Worm (Caenorhabditis elegans) whole organism, mixed stage, embryonic: Measurements from ENCODE around the gene Y71H2AM.12.
A peak's percentile ranks its signal among the peaks of the same experiment; 100 is the strongest.

Experiments
- M03D4.4 ChIP-seq: sonication (generic microtip); optimal IDR thresholded peaks from 2 replicates; lab custom pipeline; 2017; ENCODE audit warnings: mild to moderate bottlenecking, missing genetic modification characterization, missing compliant biosample characterization
- bed-3 ChIP-seq: fragments of 200-800 bp; sonication (Bioruptor generic); optimal IDR thresholded peaks from 3 replicates; lab custom pipeline; 2018; ENCODE audit warnings: mild to moderate bottlenecking, missing genetic modification characterization, moderate library complexity, missing compliant biosample characterization
- blmp-1 ChIP-seq: fragments of 150-350 bp; optimal IDR thresholded peaks from 2 replicates; lab custom pipeline; 2014; ENCODE audit warnings: missing biosample characterization, missing genetic modification characterization
- ceh-39 ChIP-seq: fragments of 150-350 bp; optimal IDR thresholded peaks from 2 replicates; lab custom pipeline; 2014; ENCODE audit warnings: missing biosample characterization, missing genetic modification characterization
- ceh-43 ChIP-seq: fragments of 200-800 bp; sonication (Bioruptor generic); optimal IDR thresholded peaks from 2 replicates; lab custom pipeline; 2018; ENCODE audit warnings: mild to moderate bottlenecking, missing genetic modification characterization, moderate library complexity, missing compliant biosample characterization
- ceh-83 ChIP-seq: fragments of 200-800 bp; sonication (Bioruptor generic); optimal IDR thresholded peaks from 2 replicates; lab custom pipeline; 2018; ENCODE audit warnings: mild to moderate bottlenecking, missing genetic modification characterization, missing compliant biosample characterization
- ces-1 ChIP-seq: fragments of 150-350 bp; optimal IDR thresholded peaks from 2 replicates; lab custom pipeline; 2014; ENCODE audit warnings: missing biosample characterization, missing genetic modification reagents, missing genetic modification characterization
- cnd-1 ChIP-seq: fragments of 200-800 bp; sonication (Bioruptor generic); optimal IDR thresholded peaks from 2 replicates; lab custom pipeline; 2018; ENCODE audit warnings: mild to moderate bottlenecking, missing genetic modification characterization, missing compliant biosample characterization
- drap-1 ChIP-seq: fragments of 200-800 bp; sonication (Bioruptor generic); optimal IDR thresholded peaks from 3 replicates; lab custom pipeline; 2018; ENCODE audit warnings: mild to moderate bottlenecking, missing genetic modification characterization, missing compliant biosample characterization
- elt-1 ChIP-seq: sonication (generic microtip); optimal IDR thresholded peaks from 2 replicates; lab custom pipeline; 2017; ENCODE audit warnings: missing genetic modification characterization, mild to moderate bottlenecking, missing compliant biosample characterization, antibody characterized with exemption, moderate library complexity, borderline replicate concordance; ENCODE audit not compliant: insufficient read depth
- elt-3 ChIP-seq: fragments of 150-350 bp; optimal IDR thresholded peaks from 2 replicates; lab custom pipeline; 2014; ENCODE audit warnings: missing biosample characterization, missing genetic modification characterization
- flh-1 ChIP-seq: fragments of 200-800 bp; sonication (Bioruptor generic); optimal IDR thresholded peaks from 2 replicates; lab custom pipeline; 2018; ENCODE audit warnings: mild to moderate bottlenecking, missing genetic modification characterization, moderate library complexity, missing compliant biosample characterization
- ham-2 ChIP-seq: fragments of 200-800 bp; sonication (Bioruptor generic); optimal IDR thresholded peaks from 2 replicates; lab custom pipeline; 2018; ENCODE audit warnings: mild to moderate bottlenecking, missing genetic modification characterization, missing compliant biosample characterization
- hlh-1 ChIP-seq: fragments of 150-350 bp; optimal IDR thresholded peaks from 2 replicates; lab custom pipeline; 2014; ENCODE audit warnings: missing biosample characterization, missing genetic modification reagents, missing genetic modification characterization
- lin-13 ChIP-seq: fragments of 150-350 bp; optimal IDR thresholded peaks from 2 replicates; lab custom pipeline; 2014; ENCODE audit warnings: missing biosample characterization, missing genetic modification characterization
- lin-32 ChIP-seq: fragments of 200-800 bp; sonication (Bioruptor generic); optimal IDR thresholded peaks from 2 replicates; lab custom pipeline; 2018; ENCODE audit warnings: mild to moderate bottlenecking, missing genetic modification characterization, missing compliant biosample characterization
- lsy-2 ChIP-seq: fragments of 150-350 bp; optimal IDR thresholded peaks from 2 replicates; lab custom pipeline; 2014; ENCODE audit warnings: missing biosample characterization, missing genetic modification characterization
- mab-5 ChIP-seq: fragments of 150-350 bp; optimal IDR thresholded peaks from 2 replicates; lab custom pipeline; 2014; ENCODE audit warnings: missing biosample characterization, missing genetic modification characterization
- mep-1 ChIP-seq: fragments of 150-350 bp; optimal IDR thresholded peaks from 2 replicates; lab custom pipeline; 2017; ENCODE audit warnings: missing biosample characterization, missing genetic modification reagents, missing genetic modification characterization, inconsistent platforms
- mls-2 ChIP-seq: sonication (generic microtip); optimal IDR thresholded peaks from 2 replicates; lab custom pipeline; 2016; ENCODE audit warnings: mild to moderate bottlenecking, missing genetic modification characterization, moderate library complexity, missing compliant biosample characterization
- nhr-12 ChIP-seq: fragments of 150-350 bp; optimal IDR thresholded peaks from 2 replicates; lab custom pipeline; 2014; ENCODE audit warnings: missing biosample characterization, missing genetic modification characterization
- nhr-2 ChIP-seq: fragments of 150-350 bp; optimal IDR thresholded peaks from 2 replicates; lab custom pipeline; 2014; ENCODE audit warnings: missing biosample characterization, missing genetic modification characterization
- nhr-237 ChIP-seq: fragments of 150-350 bp; optimal IDR thresholded peaks from 2 replicates; lab custom pipeline; 2014; ENCODE audit warnings: missing biosample characterization, missing genetic modification characterization
- nhr-28 ChIP-seq: fragments of 150-350 bp; optimal IDR thresholded peaks from 2 replicates; lab custom pipeline; 2014; ENCODE audit warnings: missing biosample characterization, missing genetic modification characterization
- nhr-76 ChIP-seq: sonication (generic microtip); optimal IDR thresholded peaks from 2 replicates; lab custom pipeline; 2017; ENCODE audit warnings: missing biosample characterization, missing genetic modification characterization
- pha-4 ChIP-seq: fragments of 150-350 bp; optimal IDR thresholded peaks from 2 replicates; lab custom pipeline; 2018; ENCODE audit warnings: missing biosample characterization, missing genetic modification reagents, missing genetic modification characterization
- sem-2 ChIP-seq: fragments of 200-800 bp; sonication (Bioruptor generic); optimal IDR thresholded peaks from 2 replicates; lab custom pipeline; 2018; ENCODE audit warnings: mild to moderate bottlenecking, missing genetic modification characterization, missing compliant biosample characterization
- snpc-4 ChIP-seq: fragments of 150-350 bp; optimal IDR thresholded peaks from 2 replicates; lab custom pipeline; 2014; ENCODE audit warnings: missing biosample characterization, missing genetic modification characterization
- sptf-1 ChIP-seq: sonication (generic microtip); optimal IDR thresholded peaks from 2 replicates; lab custom pipeline; 2017; ENCODE audit warnings: mild to moderate bottlenecking, missing genetic modification characterization, moderate library complexity, missing compliant biosample characterization
- tbx-8 ChIP-seq: fragments of 200-800 bp; sonication (Bioruptor generic); optimal IDR thresholded peaks from 2 replicates; lab custom pipeline; 2018; ENCODE audit warnings: mild to moderate bottlenecking, missing genetic modification characterization, moderate library complexity, missing compliant biosample characterization
- unc-120 ChIP-seq: sonication (generic microtip); optimal IDR thresholded peaks from 2 replicates; lab custom pipeline; 2017; ENCODE audit warnings: missing genetic modification characterization, missing compliant biosample characterization; ENCODE audit not compliant: poor library complexity, severe bottlenecking
- unc-39 ChIP-seq: fragments of 150-350 bp; optimal IDR thresholded peaks from 2 replicates; lab custom pipeline; 2014; ENCODE audit warnings: missing biosample characterization, missing genetic modification characterization
- unc-62 ChIP-seq: fragments of 150-350 bp; optimal IDR thresholded peaks from 2 replicates; lab custom pipeline; 2014; ENCODE audit warnings: missing biosample characterization, missing genetic modification reagents, missing genetic modification characterization
- zip-8 ChIP-seq: fragments of 150-350 bp; optimal IDR thresholded peaks from 2 replicates; lab custom pipeline; 2014; ENCODE audit warnings: missing biosample characterization, missing genetic modification characterization
- ztf-11 ChIP-seq: fragments of 150-350 bp; optimal IDR thresholded peaks from 2 replicates; lab custom pipeline; 2014; ENCODE audit warnings: missing biosample characterization, missing genetic modification characterization

Gene Y71H2AM.12

ce11 chrIII:2768635-2769034, 34.7 kb upstream of the Y71H2AM.12 start, which contains the start of gene swsn-3:
swsn-3 (minus strand) TSS chrIII:2768679.
- TF ChIP-seq blmp-1, result peak; percentile 9
- TF ChIP-seq nhr-28 (tag; lab: Kevin White, UChicago), result peak; percentile 39
- peak; percentile 56 for TF ChIP-seq nhr-76
- peak; percentile 61 for TF ChIP-seq flh-1 (GFP tag; lab: Kevin White, UChicago)
- TF ChIP-seq unc-62 (GFP tag; lab: Kevin White, UChicago), result peak; percentile 46
- peak; percentile 76 for TF ChIP-seq drap-1
- peak; percentile 88 for TF ChIP-seq ztf-11
- TF ChIP-seq ham-2 (GFP tag; lab: Kevin White, UChicago), result peak; percentile 63
- TF ChIP-seq nhr-237, result peak; percentile 94
- peak; percentile 95 for TF ChIP-seq ceh-43 (GFP tag; lab: Kevin White, UChicago)
- TF ChIP-seq lsy-2 (tag; lab: Kevin White, UChicago), result peak; percentile 84
- peak; percentile 90 for TF ChIP-seq ceh-39
- TF ChIP-seq mep-1 (tag; lab: Kevin White, UChicago), result peak; percentile 93
- TF ChIP-seq zip-8 (tag; lab: Kevin White, UChicago), result no peak
- peak; percentile 64 for TF ChIP-seq unc-39
- peak; percentile 59 for TF ChIP-seq cnd-1
- TF ChIP-seq sptf-1 (tag; lab: Kevin White, UChicago), result peak; percentile 92
- peak; percentile 36 for TF ChIP-seq nhr-2 (tag; lab: Kevin White, UChicago)
- TF ChIP-seq M03D4.4 (tag; lab: Kevin White, UChicago), result peak; percentile 89
- peak; percentile 78 for TF ChIP-seq hlh-1 (tag; lab: Kevin White, UChicago)
- peak; percentile 38 for TF ChIP-seq elt-3 (tag; lab: Kevin White, UChicago)
- TF ChIP-seq pha-4 (tag; lab: Kevin White, UChicago), result peak; percentile 79
- peak; percentile 80 for TF ChIP-seq mab-5 (tag; lab: Kevin White, UChicago)
- no peak for TF ChIP-seq snpc-4 (tag; lab: Kevin White, UChicago)
- TF ChIP-seq lin-32, result no peak
- peak; percentile 88 for TF ChIP-seq ces-1 (GFP tag; lab: Kevin White, UChicago)
- peak; percentile 93 for TF ChIP-seq mls-2 (tag; lab: Kevin White, UChicago)
- peak; percentile 22 for TF ChIP-seq elt-1 (tag; lab: Kevin White, UChicago)
- TF ChIP-seq sem-2 (GFP tag; lab: Kevin White, UChicago), result peak; percentile 58
- peak; percentile 90 for TF ChIP-seq lin-13 (tag; lab: Kevin White, UChicago)
- peak; percentile 79 for TF ChIP-seq tbx-8 (GFP tag; lab: Kevin White, UChicago)
- TF ChIP-seq bed-3, result peak; percentile 68
- peak; percentile 60 for TF ChIP-seq nhr-12 (tag; lab: Kevin White, UChicago)
- TF ChIP-seq ceh-83 (GFP tag; lab: Kevin White, UChicago), result peak; percentile 88
- TF ChIP-seq unc-120 (tag; lab: Kevin White, UChicago), result peak; percentile 88

DNA sequence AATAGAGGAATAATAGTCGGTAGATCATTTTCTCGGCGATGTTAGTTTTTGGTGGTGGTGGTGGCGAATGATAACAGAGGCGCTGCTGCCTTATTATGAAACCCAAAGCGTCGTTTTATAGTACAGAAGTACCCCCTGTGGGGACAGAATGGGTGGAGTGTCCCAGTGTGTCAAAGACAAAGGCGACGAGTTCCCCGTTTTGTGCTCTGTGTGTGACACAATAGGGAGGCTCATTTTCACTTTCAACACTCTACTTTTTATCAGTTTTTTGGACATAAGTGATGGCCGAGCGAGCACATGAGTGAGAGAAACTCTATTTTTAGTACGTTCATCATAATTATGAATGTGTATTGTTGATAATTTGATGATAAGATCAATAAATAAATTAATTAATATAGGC, 26.8 kb upstream of the Y71H2AM.12 start, which contains the start of gene pho-9:
Gene pho-9 (minus strand): TSS at position 91 of the 400 bp plus-strand sequence.
- no peak for TF ChIP-seq ceh-43 (GFP tag; lab: Kevin White, UChicago)
- TF ChIP-seq unc-120 (tag; lab: Kevin White, UChicago), result no peak
- no peak for TF ChIP-seq sem-2 (GFP tag; lab: Kevin White, UChicago)
- TF ChIP-seq ztf-11, result no peak
- TF ChIP-seq hlh-1 (tag; lab: Kevin White, UChicago), result no peak
- no peak for TF ChIP-seq nhr-12 (tag; lab: Kevin White, UChicago)
- no peak for TF ChIP-seq nhr-237
- TF ChIP-seq snpc-4 (tag; lab: Kevin White, UChicago), result no peak
- TF ChIP-seq elt-1 (tag; lab: Kevin White, UChicago), result no peak
- no peak for TF ChIP-seq mls-2 (tag; lab: Kevin White, UChicago)
- no peak for TF ChIP-seq nhr-76
- no peak for TF ChIP-seq lsy-2 (tag; lab: Kevin White, UChicago)
- no peak for TF ChIP-seq tbx-8 (GFP tag; lab: Kevin White, UChicago)
- no peak for TF ChIP-seq mab-5 (tag; lab: Kevin White, UChicago)
- no peak for TF ChIP-seq lin-13 (tag; lab: Kevin White, UChicago)
- no peak for TF ChIP-seq elt-3 (tag; lab: Kevin White, UChicago)
- no peak for TF ChIP-seq M03D4.4 (tag; lab: Kevin White, UChicago)

ce11 chrIII:2759308-2759707, 25.4 kb upstream of the Y71H2AM.12 start:
- TF ChIP-seq nhr-76, result no peak
- no peak for TF ChIP-seq flh-1 (GFP tag; lab: Kevin White, UChicago)
- TF ChIP-seq mab-5 (tag; lab: Kevin White, UChicago), result no peak
- no peak for TF ChIP-seq sem-2 (GFP tag; lab: Kevin White, UChicago)
